Fruit fly (Drosophila melanogaster) whole organism, embryonic: ENCODE data around the gene CG13384.

Source experiments
- Atf6 ChIP-seq: fragments of 200-800 bp; sonication (Bioruptor generic); IDR thresholded peaks from 2 replicates; pipeline ENCODE4 v1.3.6; 2022; ENCODE audit warnings: missing biosample characterization, missing genetic modification characterization
- CG10267 ChIP-seq: fragments of 200-800 bp; sonication (Bioruptor generic); optimal IDR thresholded peaks from 2 replicates; lab custom pipeline; 2018; ENCODE audit warnings: missing biosample characterization, mild to moderate bottlenecking, missing genetic modification characterization, moderate library complexity
- CG10431 ChIP-seq: fragments of 200-800 bp; sonication (Bioruptor generic); optimal IDR thresholded peaks from 3 replicates; lab custom pipeline; 2018; ENCODE audit warnings: missing biosample characterization, mild to moderate bottlenecking, missing genetic modification characterization
- CG10462 ChIP-seq: fragments of 200-800 bp; sonication (Bioruptor generic); optimal IDR thresholded peaks from 2 replicates; lab custom pipeline; 2016; ENCODE audit warnings: missing biosample characterization, missing genetic modification characterization
- CG11504 ChIP-seq: fragments of 200-800 bp; sonication (Bioruptor generic); optimal IDR thresholded peaks from 3 replicates; lab custom pipeline; 2019; ENCODE audit warnings: missing biosample characterization, mild to moderate bottlenecking, missing genetic modification characterization, moderate library complexity
- CG12659 ChIP-seq: fragments of 200-800 bp; sonication (Bioruptor generic); optimal IDR thresholded peaks from 3 replicates; lab custom pipeline; 2017; ENCODE audit warnings: mild to moderate bottlenecking, missing biosample characterization, missing genetic modification reagents, missing genetic modification characterization
- CG12942 ChIP-seq: fragments of 200-800 bp; sonication (Bioruptor generic); optimal IDR thresholded peaks from 3 replicates; lab custom pipeline; 2016; ENCODE audit warnings: missing biosample characterization, missing genetic modification characterization
- CG13123 ChIP-seq: fragments of 200-800 bp; sonication (Bioruptor generic); optimal IDR thresholded peaks from 2 replicates; lab custom pipeline; 2016; ENCODE audit warnings: missing biosample characterization, missing genetic modification characterization
- CG15011 ChIP-seq: fragments of 200-800 bp; sonication (Bioruptor generic); optimal IDR thresholded peaks from 3 replicates; lab custom pipeline; 2018; ENCODE audit warnings: missing biosample characterization, mild to moderate bottlenecking, missing genetic modification characterization
- CG15269 ChIP-seq: fragments of 200-800 bp; sonication (Bioruptor generic); optimal IDR thresholded peaks from 2 replicates; lab custom pipeline; 2018; ENCODE audit warnings: missing biosample characterization, mild to moderate bottlenecking, missing genetic modification characterization, moderate library complexity
- CG2116 ChIP-seq: fragments of 200-800 bp; sonication (Bioruptor generic); optimal IDR thresholded peaks from 3 replicates; lab custom pipeline; 2018; ENCODE audit warnings: missing biosample characterization, mild to moderate bottlenecking, missing genetic modification characterization
- CG2129 ChIP-seq: fragments of 200-800 bp; sonication (Bioruptor generic); IDR thresholded peaks from 2 replicates; pipeline ENCODE4 v1.3.6; 2022; ENCODE audit warnings: missing biosample characterization, missing genetic modification characterization; ENCODE audit not compliant: partially characterized antibody
- CG3281 ChIP-seq: fragments of 200-800 bp; sonication (Bioruptor generic); optimal IDR thresholded peaks from 3 replicates; lab custom pipeline; 2017; ENCODE audit warnings: missing biosample characterization, mild to moderate bottlenecking, missing genetic modification characterization
- CG34422 ChIP-seq: fragments of 200-800 bp; sonication (Bioruptor generic); IDR thresholded peaks from 3 replicates; pipeline ENCODE4 v1.3.6; 2022; ENCODE audit warnings: missing biosample characterization, missing genetic modification characterization
- CG3726 ChIP-seq: fragments of 200-800 bp; sonication (Bioruptor generic); IDR thresholded peaks from 3 replicates; pipeline ENCODE4, ENCODE4 v1.3.6; 2022; ENCODE audit warnings: missing biosample characterization, missing genetic modification characterization
- CG3847 ChIP-seq: fragments of 200-800 bp; sonication (Bioruptor generic); IDR thresholded peaks from 2 replicates; pipeline ENCODE4 v1.3.6; 2022; ENCODE audit warnings: missing biosample characterization, missing genetic modification characterization
- CG5953 ChIP-seq: fragments of 200-800 bp; sonication (Bioruptor generic); IDR thresholded peaks from 2 replicates; pipeline ENCODE4 v1.3.6; 2022; ENCODE audit warnings: missing biosample characterization, missing genetic modification characterization
- CG6854 ChIP-seq: fragments of 200-800 bp; sonication (Bioruptor generic); optimal IDR thresholded peaks from 3 replicates; lab custom pipeline; 2017; ENCODE audit warnings: missing biosample characterization, mild to moderate bottlenecking, missing genetic modification characterization
- CG7372 ChIP-seq: fragments of 200-800 bp; sonication (Bioruptor generic); IDR thresholded peaks from 2 replicates; pipeline ENCODE4 v1.3.6; 2022; ENCODE audit warnings: missing biosample characterization, missing genetic modification characterization
- CG9727 ChIP-seq: fragments of 200-800 bp; sonication (Bioruptor generic); optimal IDR thresholded peaks from 3 replicates; lab custom pipeline; 2017; ENCODE audit warnings: missing biosample characterization, mild to moderate bottlenecking, missing genetic modification characterization
- Camta ChIP-seq: fragments of 200-800 bp; sonication (Bioruptor generic); optimal IDR thresholded peaks from 2 replicates; lab custom pipeline; 2016; ENCODE audit warnings: missing biosample characterization, missing genetic modification characterization
- Doc3 ChIP-seq: fragments of 200-800 bp; sonication (Bioruptor generic); IDR thresholded peaks from 3 replicates; pipeline ENCODE4 v1.3.6; 2022; ENCODE audit warnings: missing biosample characterization, missing genetic modification characterization; ENCODE audit not compliant: partially characterized antibody
- Dp ChIP-seq: fragments of 200-800 bp; sonication (Bioruptor generic); optimal IDR thresholded peaks from 2 replicates; lab custom pipeline; 2018; ENCODE audit warnings: missing biosample characterization, mild to moderate bottlenecking, missing genetic modification characterization, moderate library complexity
- Fer1 ChIP-seq: fragments of 200-800 bp; sonication (Bioruptor generic); optimal IDR thresholded peaks from 2 replicates; lab custom pipeline; 2017; ENCODE audit warnings: missing biosample characterization, mild to moderate bottlenecking, missing genetic modification characterization
- HLH54F ChIP-seq: fragments of 200-800 bp; sonication (Bioruptor generic); optimal IDR thresholded peaks from 3 replicates; lab custom pipeline; 2016; ENCODE audit warnings: missing biosample characterization, missing genetic modification characterization
- Hr39 ChIP-seq: fragments of >200 bp; optimal IDR thresholded peaks from 2 replicates; lab custom pipeline; 2017
- MTF-1 ChIP-seq: fragments of 200-800 bp; sonication (Bioruptor generic); optimal IDR thresholded peaks from 2 replicates; lab custom pipeline; 2018; ENCODE audit warnings: missing biosample characterization, mild to moderate bottlenecking, missing genetic modification characterization, borderline replicate concordance
- NK7.1 ChIP-seq: fragments of 200-800 bp; sonication (Bioruptor generic); optimal IDR thresholded peaks from 3 replicates; lab custom pipeline; 2016; ENCODE audit warnings: missing biosample characterization, missing genetic modification characterization
- PHDP ChIP-seq: fragments of 200-800 bp; sonication (Bioruptor generic); optimal IDR thresholded peaks from 3 replicates; lab custom pipeline; 2018; ENCODE audit warnings: missing biosample characterization, mild to moderate bottlenecking, missing genetic modification characterization, moderate library complexity
- Six4 ChIP-seq: fragments of 200-800 bp; sonication (Bioruptor generic); optimal IDR thresholded peaks from 2 replicates; lab custom pipeline; 2016; ENCODE audit warnings: missing biosample characterization, missing genetic modification characterization
- Sry-δ ChIP-seq: fragments of 200-800 bp; sonication (Bioruptor generic); optimal IDR thresholded peaks from 2 replicates; lab custom pipeline; 2016; ENCODE audit warnings: missing biosample characterization, missing genetic modification characterization
- YL-1 ChIP-seq: fragments of 200-800 bp; sonication (Bioruptor generic); optimal IDR thresholded peaks from 3 replicates; lab custom pipeline; 2017; ENCODE audit warnings: missing biosample characterization, mild to moderate bottlenecking, missing genetic modification characterization
- al ChIP-seq: fragments of 200-800 bp; sonication (Bioruptor generic); IDR thresholded peaks from 2 replicates; pipeline ENCODE4 v1.3.6; 2022; ENCODE audit warnings: missing biosample characterization, missing genetic modification characterization
- bab2 ChIP-seq: fragments of 200-800 bp; sonication (Bioruptor generic); optimal IDR thresholded peaks from 2 replicates; lab custom pipeline; 2016; ENCODE audit warnings: missing biosample characterization, missing genetic modification characterization
- chn ChIP-seq: fragments of 200-800 bp; sonication (Bioruptor generic); optimal IDR thresholded peaks from 2 replicates; lab custom pipeline; 2016; ENCODE audit warnings: missing biosample characterization, missing genetic modification characterization
- crp ChIP-seq, 2 experiments: fragments of 200-800 bp; sonication (Bioruptor generic); optimal IDR thresholded peaks; 2 replicates in 1 of 2; 3 replicates in 1 of 2; lab custom pipeline; 2017; ENCODE audit warnings: missing biosample characterization in 2 of 2, missing genetic modification characterization in 2 of 2, mild to moderate bottlenecking in 1 of 2, moderate library complexity in 1 of 2
- disco-r ChIP-seq: fragments of 200-800 bp; sonication (Bioruptor generic); optimal IDR thresholded peaks from 2 replicates; lab custom pipeline; 2016; ENCODE audit warnings: missing biosample characterization, missing genetic modification characterization
- fu2 ChIP-seq: fragments of 200-800 bp; sonication (Bioruptor generic); optimal IDR thresholded peaks from 2 replicates; lab custom pipeline; 2016; ENCODE audit warnings: missing biosample characterization, missing genetic modification characterization
- grau ChIP-seq: fragments of 200-800 bp; optimal IDR thresholded peaks from 3 replicates; lab custom pipeline; 2019; ENCODE audit warnings: missing biosample characterization, mild to moderate bottlenecking, missing genetic modification characterization, moderate library complexity
- hbn ChIP-seq: fragments of 200-800 bp; sonication (Bioruptor generic); IDR thresholded peaks from 2 replicates; pipeline ENCODE4 v1.3.6; 2022; ENCODE audit warnings: missing biosample characterization, missing genetic modification characterization; ENCODE audit not compliant: partially characterized antibody
- jigr1 ChIP-seq: fragments of 200-800 bp; sonication (Bioruptor generic); IDR thresholded peaks from 3 replicates; pipeline ENCODE4 v1.3.6; 2022; ENCODE audit warnings: missing biosample characterization, missing genetic modification characterization
- kah ChIP-seq: fragments of 200-800 bp; sonication (Bioruptor generic); optimal IDR thresholded peaks from 2 replicates; lab custom pipeline; 2018; ENCODE audit warnings: missing biosample characterization, mild to moderate bottlenecking, missing genetic modification characterization
- kni ChIP-seq: fragments of 200-800 bp; sonication (Bioruptor generic); optimal IDR thresholded peaks from 3 replicates; lab custom pipeline; 2017; ENCODE audit warnings: mild to moderate bottlenecking, missing biosample characterization, missing genetic modification reagents, missing genetic modification characterization
- knrl ChIP-seq: fragments of 200-800 bp; sonication (Bioruptor generic); IDR thresholded peaks from 3 replicates; pipeline ENCODE4 v1.3.6; 2022; ENCODE audit warnings: missing biosample characterization, missing genetic modification characterization; ENCODE audit not compliant: partially characterized antibody
- pb ChIP-seq: fragments of 200-800 bp; sonication (Bioruptor generic); optimal IDR thresholded peaks from 3 replicates; lab custom pipeline; 2016; ENCODE audit warnings: missing biosample characterization, missing genetic modification characterization
- slou ChIP-seq: fragments of 200-800 bp; sonication (Bioruptor generic); optimal IDR thresholded peaks from 3 replicates; lab custom pipeline; 2016; ENCODE audit warnings: missing biosample characterization, missing genetic modification characterization
- so ChIP-seq: fragments of 200-800 bp; sonication (Bioruptor generic); IDR thresholded peaks from 3 replicates; pipeline ENCODE4 v1.3.6; 2022; ENCODE audit warnings: missing biosample characterization, missing genetic modification characterization
- ssp ChIP-seq: fragments of 200-800 bp; sonication (Bioruptor generic); IDR thresholded peaks from 2 replicates; pipeline ENCODE4 v1.3.6; 2022; ENCODE audit warnings: missing biosample characterization, missing genetic modification characterization
- sug ChIP-seq: fragments of 200-800 bp; optimal IDR thresholded peaks from 2 replicates; lab custom pipeline; 2019; ENCODE audit warnings: missing biosample characterization, mild to moderate bottlenecking, missing genetic modification characterization, moderate library complexity
- tin ChIP-seq: fragments of 200-800 bp; sonication (Bioruptor generic); optimal IDR thresholded peaks from 3 replicates; lab custom pipeline; 2016; ENCODE audit warnings: missing biosample characterization, missing genetic modification characterization
- vvl ChIP-seq: fragments of 200-800 bp; sonication (Bioruptor generic); IDR thresholded peaks from 2 replicates; pipeline ENCODE4 v1.3.6; 2022; ENCODE audit warnings: missing biosample characterization, missing genetic modification characterization
- zen2 ChIP-seq: fragments of 200-800 bp; sonication (Bioruptor generic); IDR thresholded peaks from 3 replicates; pipeline ENCODE4 v1.3.6; 2022; ENCODE audit warnings: missing biosample characterization, missing genetic modification characterization; ENCODE audit not compliant: partially characterized antibody

Gene CG13384

dm6 chr2L:8374235-8374634 lies 10.0 kb upstream of the CG13384 start, which contains the start of gene Wdr82 (continued):
- TF ChIP-seq kah (no peak), CG6854 (no peak), ssp (GFP tag; lab: Robert Waterston, UW) (no peak), CG2129 (GFP tag; lab: Robert Waterston, UW) (peak; percentile 55; the same call in 1 of the 2 replicates), CG10431 (GFP tag; lab: Kevin White, UChicago) (no peak), NK7.1 (no peak), YL-1 (GFP tag; lab: Kevin White, UChicago) (peak; percentile 8), zen2 (GFP tag; lab: Robert Waterston, UW) (peak; percentile 84), sug (tag; lab: Kevin White, UChicago) (no peak), CG15269 (no peak), CG5953 (no peak), tin (GFP tag; lab: Kevin White, UChicago) (no peak), fu2 (no peak), CG2116 (GFP tag; lab: Kevin White, UChicago) (peak; percentile 61), HLH54F (GFP tag; lab: Kevin White, UChicago) (no peak), CG13123 (GFP tag; lab: Kevin White, UChicago) (no peak), hbn (peak; percentile 61), knrl (GFP tag; lab: Robert Waterston, UW) (peak; percentile 55; the same call in 2 of the 3 replicates), bab2 (GFP tag; lab: Kevin White, UChicago) (no peak), Six4 (GFP tag; lab: Kevin White, UChicago) (no peak), CG9727 (GFP tag; lab: Kevin White, UChicago) (no peak), CG10267 (tag; lab: Kevin White, UChicago) (peak; percentile 22), Fer1 (no peak), Atf6 (no peak), Dp (GFP tag; lab: Kevin White, UChicago) (peak; percentile 84), CG12942 (no peak), MTF-1 (GFP tag; lab: Kevin White, UChicago) (no peak), pb (GFP tag; lab: Kevin White, UChicago) (no peak), CG15011 (GFP tag; lab: Kevin White, UChicago) (no peak), al (GFP tag; lab: Robert Waterston, UW) (no peak), vvl (GFP tag; lab: Robert Waterston, UW) (0 out of 2 replicates have a peak, but pooled peaks have one; percentile 12), CG3847 (no peak), CG34422 (no peak), slou (GFP tag; lab: Kevin White, UChicago) (no peak), CG12659 (GFP tag; lab: Kevin White, UChicago) (no peak), CG3726 (GFP tag; lab: Robert Waterston, UW) (no peak), disco-r (GFP tag; lab: Kevin White, UChicago) (no peak), crp (GFP tag; optimal IDR thresholded peaks at IDR 0.05; lab: Kevin White, UChicago) (peak in 1 of 2 experiments; percentile 8), kni (GFP tag; lab: Kevin White, UChicago) (no peak), CG3281 (GFP tag; lab: Kevin White, UChicago) (no peak), Doc3 (GFP tag; lab: Robert Waterston, UW) (peak; percentile 37; the same call in 1 of the 3 replicates), grau (tag; lab: Kevin White, UChicago) (peak; percentile 3), Hr39 (lab: Kevin White, UChicago) (no peak), Camta (GFP tag; lab: Kevin White, UChicago) (no peak), CG10462 (GFP tag; lab: Kevin White, UChicago) (no peak), so (no peak), jigr1 (no peak), Sry-δ (GFP tag; lab: Kevin White, UChicago) (peak; percentile 47), chn (GFP tag; lab: Kevin White, UChicago) (no peak), CG11504 (tag; lab: Kevin White, UChicago) (peak; percentile 77), CG7372 (GFP tag; lab: Robert Waterston, UW) (no peak), PHDP (tag; lab: Kevin White, UChicago) (no peak)
